Fruit fly (Drosophila melanogaster): Measurements from ENCODE around the gene CG15343.

The CG15343 gene

dm6 chrX:8259881-8260280 is 13.7 kb downstream of the CG15343 start:
- TF ChIP-seq CG8119 (GFP tag; IDR thresholded peaks at IDR 0.05): peak; percentile 52; the same call in 2 of the 3 replicates
- peak; percentile 49 for TF ChIP-seq pdm3 (GFP tag; optimal IDR thresholded peaks at IDR 0.05)
- TF ChIP-seq CG34406 (GFP tag; optimal IDR thresholded peaks at IDR 0.05): peak; percentile 14
- TF ChIP-seq net (GFP tag; optimal IDR thresholded peaks at IDR 0.05): peak; percentile 29
- TF ChIP-seq Smox (GFP tag; optimal IDR thresholded peaks at IDR 0.05): peak; percentile 3
- TF ChIP-seq CG3919 (GFP tag; optimal IDR thresholded peaks at IDR 0.05): peak; percentile 45
- peak; percentile 43 for TF ChIP-seq OdsH (GFP tag; optimal IDR thresholded peaks at IDR 0.05)
- TF ChIP-seq dac (GFP tag; optimal IDR thresholded peaks at IDR 0.05): peak; percentile 5
- TF ChIP-seq Eip93F (GFP tag; optimal IDR thresholded peaks at IDR 0.05): no peak
- TF ChIP-seq CG3032 (tag; optimal IDR thresholded peaks at IDR 0.05): peak; percentile 40
- TF ChIP-seq vri (GFP tag; optimal IDR thresholded peaks at IDR 0.05): no peak
- peak; percentile 33 for TF ChIP-seq Met (GFP tag; optimal IDR thresholded peaks at IDR 0.05)
- no peak for TF ChIP-seq lz (GFP tag; optimal IDR thresholded peaks at IDR 0.05)
- peak; percentile 23 for TF ChIP-seq Sox14 (GFP tag; optimal IDR thresholded peaks at IDR 0.05)
- peak; percentile 68; the same call in 1 of the 3 replicates for TF ChIP-seq CG6163 (GFP tag; IDR thresholded peaks at IDR 0.05)
- no peak for TF ChIP-seq esn (GFP tag; optimal IDR thresholded peaks at IDR 0.05)
- TF ChIP-seq CG1621 (tag; optimal IDR thresholded peaks at IDR 0.05): no peak
- TF ChIP-seq salr (GFP tag; optimal IDR thresholded peaks at IDR 0.05): peak in 1 of 2 experiments; percentile 21
- no peak for TF ChIP-seq dsx (GFP tag; optimal IDR thresholded peaks at IDR 0.05; ENCODE audit: poor library complexity, severe bottlenecking)
- TF ChIP-seq CG11902 (GFP tag; optimal IDR thresholded peaks at IDR 0.05): no peak
- no peak for TF ChIP-seq Sox15 (GFP tag; optimal IDR thresholded peaks at IDR 0.05)
- TF ChIP-seq Lpt (GFP tag; optimal IDR thresholded peaks at IDR 0.05): peak; percentile 53
- TF ChIP-seq achi (GFP tag; optimal IDR thresholded peaks at IDR 0.05): peak; percentile 43
- no peak for TF ChIP-seq CG6792 (GFP tag; optimal IDR thresholded peaks at IDR 0.05)
- peak; percentile 32 for TF ChIP-seq CG4318 (GFP tag; optimal IDR thresholded peaks at IDR 0.05)
- no peak for TF ChIP-seq CG6854 (GFP tag; optimal IDR thresholded peaks at IDR 0.05)
- peak; percentile 37 for TF ChIP-seq svp (GFP tag)
- TF ChIP-seq CG11762 (GFP tag; optimal IDR thresholded peaks at IDR 0.05; ENCODE audit: insufficient read depth): peak; percentile 17
- peak; percentile 41 for TF ChIP-seq CG6276 (GFP tag; optimal IDR thresholded peaks at IDR 0.05)
- TF ChIP-seq CG8319 (GFP tag; optimal IDR thresholded peaks at IDR 0.05): no peak
- TF ChIP-seq CG6808 (GFP tag; optimal IDR thresholded peaks at IDR 0.05): peak; percentile 7
- peak; percentile 70 for TF ChIP-seq CG15336 (GFP tag; IDR thresholded peaks at IDR 0.05)
- no peak for TF ChIP-seq CG9139 (GFP tag; optimal IDR thresholded peaks at IDR 0.05)
- TF ChIP-seq Hr39 (GFP tag; optimal IDR thresholded peaks at IDR 0.05): peak; percentile 36
- peak; percentile 73 for TF ChIP-seq Eip78C (GFP tag)
- TF ChIP-seq CG32006 (GFP tag; optimal IDR thresholded peaks at IDR 0.05): peak; percentile 63
- TF ChIP-seq topi (GFP tag; optimal IDR thresholded peaks at IDR 0.05): peak; percentile 11
- TF ChIP-seq CG31627 (GFP tag; optimal IDR thresholded peaks at IDR 0.05): peak; percentile 10
- TF ChIP-seq Gug (GFP tag; IDR thresholded peaks at IDR 0.05): 0 out of 2 replicates have a peak, but pooled peaks have one; percentile 14
- peak; percentile 20 for TF ChIP-seq Eip75B (GFP tag; optimal IDR thresholded peaks at IDR 0.05)
- peak; percentile 4 for TF ChIP-seq CG8632 (GFP tag; optimal IDR thresholded peaks at IDR 0.05)
- TF ChIP-seq Hr4 (GFP tag; optimal IDR thresholded peaks at IDR 0.05): peak; percentile 61
- peak; percentile 42 for TF ChIP-seq CG10631 (GFP tag; optimal IDR thresholded peaks at IDR 0.05)
- TF ChIP-seq spab (GFP tag; optimal IDR thresholded peaks at IDR 0.05): no peak
- peak; percentile 74 for TF ChIP-seq eg (GFP tag; IDR thresholded peaks at IDR 0.05)
- peak; percentile 14 for TF ChIP-seq CG10669 (GFP tag; optimal IDR thresholded peaks at IDR 0.05)
- peak; percentile 22 for TF ChIP-seq Ets96B (tag; optimal IDR thresholded peaks at IDR 0.05)
- peak; percentile 7 for TF ChIP-seq fd59A (GFP tag; optimal IDR thresholded peaks at IDR 0.05)
- peak; percentile 32 for TF ChIP-seq acj6 (GFP tag; optimal IDR thresholded peaks at IDR 0.05)

All from whole organism, prepupa.